Worm (Caenorhabditis elegans): Measurements from ENCODE around the gene Y46H3A.4.
"Not testable (repeated sequence)": the region's sequence is repeated elsewhere in the genome, so short reads cannot be mapped to it uniquely, and the experiment has no call there.

Y46H3A.4 gene

DNA sequence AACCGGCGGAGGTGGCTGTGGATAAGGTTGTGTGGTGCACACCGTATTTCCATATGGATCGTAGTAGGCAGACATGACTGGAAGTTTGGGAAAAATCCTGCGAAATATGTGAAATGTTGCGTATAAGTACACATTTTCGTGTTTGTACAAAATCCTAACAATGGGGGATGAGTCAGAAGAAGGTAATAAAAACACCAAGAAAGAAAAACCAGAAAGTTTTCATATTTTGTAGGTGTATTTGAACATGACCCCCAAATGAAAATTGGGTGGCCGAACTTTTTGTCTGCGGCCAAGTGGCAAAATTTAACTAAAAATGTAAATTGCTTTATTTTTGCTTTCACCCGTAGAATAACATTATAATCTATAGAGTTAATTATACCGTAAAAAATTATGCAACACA, at the start of gene Y46H3A.4:
Gene Y46H3A.4 (minus strand): TSS at position 101 of the 400 bp plus-strand sequence.
- no peak for TF ChIP-seq unc-62 (GFP tag; optimal IDR thresholded peaks at IDR 0.05 in 1 of 2)
- no peak for TF ChIP-seq unc-62 (tag; optimal IDR thresholded peaks at IDR 0.05)
- no peak for TF ChIP-seq nhr-111 (GFP tag; optimal IDR thresholded peaks at IDR 0.05)
- TF ChIP-seq lsy-2 (tag; optimal IDR thresholded peaks at IDR 0.05): no peak
- TF ChIP-seq ceh-44 (GFP tag; IDR thresholded peaks at IDR 0.05): no peak
- no peak for TF ChIP-seq daf-12 (tag; optimal IDR thresholded peaks at IDR 0.05)
- TF ChIP-seq ztf-7 (tag; optimal IDR thresholded peaks at IDR 0.05): no peak
- no peak for TF ChIP-seq lin-38 (GFP tag; IDR thresholded peaks at IDR 0.05)
- TF ChIP-seq Y48G9A.11 (GFP tag; IDR thresholded peaks at IDR 0.05): no peak
- no peak for TF ChIP-seq mdt-29 (GFP tag; IDR thresholded peaks at IDR 0.05)

DNA sequence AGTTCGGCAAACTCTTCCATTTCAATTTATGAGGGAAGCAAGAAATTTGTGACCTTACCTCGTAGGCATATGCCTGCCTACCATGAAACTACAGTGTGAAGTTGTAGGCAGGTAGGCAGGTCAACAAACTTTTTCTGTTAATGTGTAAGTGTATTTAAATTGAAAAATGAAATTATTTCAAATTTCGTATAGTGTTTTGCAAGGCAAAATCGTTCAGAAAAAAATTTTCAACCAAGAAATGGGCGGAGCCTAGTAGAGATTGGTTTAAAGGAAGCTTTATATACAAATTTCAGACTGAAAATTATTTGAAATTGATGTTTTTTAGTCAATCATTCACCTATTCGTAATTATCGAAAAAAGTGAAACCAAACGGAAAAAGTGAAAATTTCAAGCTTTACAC, 46.9 kb upstream of the Y46H3A.4 start:
- no peak for TF ChIP-seq hmg-1.1 (GFP tag; IDR thresholded peaks at IDR 0.05)
- TF ChIP-seq daf-19 (GFP tag; conservative IDR thresholded peaks at IDR 0.05): no peak
- TF ChIP-seq vab-7 (GFP tag; IDR thresholded peaks at IDR 0.05): no peak
- peak in 1 of 2 experiments; percentile 83 for TF ChIP-seq unc-62 (GFP tag; optimal IDR thresholded peaks at IDR 0.05 in 1 of 2)
- TF ChIP-seq unc-62 (tag; optimal IDR thresholded peaks at IDR 0.05): no peak
- TF ChIP-seq snpc-1.2 (GFP tag; IDR thresholded peaks at IDR 0.05): no peak

DNA sequence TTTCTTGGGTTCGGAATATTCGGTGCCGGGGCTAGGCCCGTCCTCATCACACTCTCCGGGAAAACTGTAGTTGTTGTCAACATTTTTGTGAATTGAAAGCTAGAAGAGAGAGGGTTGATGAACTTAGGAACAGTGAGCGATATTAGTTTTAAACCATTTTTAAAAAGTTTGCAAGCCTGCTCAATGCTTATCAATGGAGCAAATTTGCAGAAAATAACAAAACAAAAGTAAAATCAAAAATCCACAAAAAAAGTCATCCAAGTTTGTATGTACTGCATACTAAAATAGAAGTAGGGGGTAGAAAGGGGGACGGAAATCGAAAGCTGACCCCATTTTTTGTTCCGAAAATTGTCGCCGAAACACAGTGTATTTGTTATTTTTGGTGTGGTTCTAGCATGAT, 45.2 kb upstream of the Y46H3A.4 start, which contains the start of gene T10B5.10:
Gene T10B5.10 (minus strand): TSS at position 101 of the 400 bp plus-strand sequence.
- TF ChIP-seq dve-1 (tag; optimal IDR thresholded peaks at IDR 0.05; ENCODE audit: insufficient read depth) (no peak), nhr-41 (GFP tag; IDR thresholded peaks at IDR 0.05) (no peak), snpc-4 (tag; optimal IDR thresholded peaks at IDR 0.05) (no peak), nhr-76 (tag; optimal IDR thresholded peaks at IDR 0.05) (no peak), tra-1 (GFP tag; IDR thresholded peaks at IDR 0.05) (no peak), mes-2 (tag; optimal IDR thresholded peaks at IDR 0.05; ENCODE audit: poor library complexity, severe bottlenecking) (no peak), hif-1 (tag; optimal IDR thresholded peaks at IDR 0.05) (no peak), Y105C5A.15 (GFP tag; IDR thresholded peaks at IDR 0.05) (no peak), mdt-29 (GFP tag; IDR thresholded peaks at IDR 0.05) (no peak)

DNA sequence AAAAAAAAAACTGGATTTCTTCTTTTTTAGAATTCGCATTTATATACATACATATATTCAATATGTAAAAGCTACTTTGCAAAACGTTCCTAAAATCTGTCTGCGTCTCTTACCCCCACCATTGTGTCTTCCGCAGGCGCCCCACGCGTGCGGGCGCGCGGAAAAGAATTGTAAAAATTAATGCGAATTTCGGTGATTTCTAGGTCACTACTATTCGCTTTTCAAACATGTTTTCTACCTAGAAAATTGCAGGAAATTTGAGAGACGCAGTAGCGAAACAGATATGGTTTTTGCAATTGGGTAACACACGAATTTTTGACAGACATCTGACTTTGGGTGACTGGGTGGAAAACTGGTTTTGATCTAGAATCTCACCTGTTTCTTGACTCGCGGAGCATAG, 44.2 kb upstream of the Y46H3A.4 start:
- TF ChIP-seq nhr-28 (tag; optimal IDR thresholded peaks at IDR 0.05) (peak; percentile 13), aha-1 (tag) (peak; percentile 39), hlh-30 (tag; optimal IDR thresholded peaks at IDR 0.05; ENCODE audit: insufficient read depth) (peak; percentile 7), unc-62 (GFP tag; optimal IDR thresholded peaks at IDR 0.05 in 1 of 2) (peak in 1 of 2 experiments; percentile 60), unc-62 (tag; optimal IDR thresholded peaks at IDR 0.05) (no peak), dve-1 (tag; optimal IDR thresholded peaks at IDR 0.05; ENCODE audit: insufficient read depth) (no peak)

DNA sequence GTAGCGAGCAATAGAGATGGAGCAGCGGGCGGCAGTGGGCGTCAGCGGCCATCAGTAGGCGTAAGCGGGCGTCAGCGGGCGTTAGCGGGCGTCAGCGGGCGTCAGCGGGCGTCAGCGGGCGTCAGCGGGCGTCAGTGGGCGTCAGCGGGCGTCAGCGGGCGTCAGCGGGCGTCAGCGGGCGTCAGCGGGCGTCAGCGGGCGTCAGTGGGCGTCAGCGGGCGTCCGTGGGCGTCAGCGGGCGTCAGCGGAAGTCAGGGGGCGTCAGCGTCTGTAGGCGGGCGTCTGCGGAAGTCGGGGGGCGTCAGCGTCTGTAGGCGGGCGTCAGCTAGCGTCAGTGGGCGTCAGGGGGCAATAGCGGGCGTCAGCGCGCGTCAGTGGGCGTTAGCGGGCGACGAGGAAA, 39.1 kb upstream of the Y46H3A.4 start:
- TF ChIP-seq lin-38 (GFP tag; IDR thresholded peaks at IDR 0.05): peak; percentile 14; the same call in 1 of the 2 replicates
- peak; percentile 99 for TF ChIP-seq set-16 (GFP tag; IDR thresholded peaks at IDR 0.05)
- TF ChIP-seq pha-4 (GFP tag; IDR thresholded peaks at IDR 0.05): peak; percentile 63; the same call in 1 of the 2 replicates
- TF ChIP-seq pha-4 (tag; optimal IDR thresholded peaks at IDR 0.05): not testable (repeated sequence)

DNA sequence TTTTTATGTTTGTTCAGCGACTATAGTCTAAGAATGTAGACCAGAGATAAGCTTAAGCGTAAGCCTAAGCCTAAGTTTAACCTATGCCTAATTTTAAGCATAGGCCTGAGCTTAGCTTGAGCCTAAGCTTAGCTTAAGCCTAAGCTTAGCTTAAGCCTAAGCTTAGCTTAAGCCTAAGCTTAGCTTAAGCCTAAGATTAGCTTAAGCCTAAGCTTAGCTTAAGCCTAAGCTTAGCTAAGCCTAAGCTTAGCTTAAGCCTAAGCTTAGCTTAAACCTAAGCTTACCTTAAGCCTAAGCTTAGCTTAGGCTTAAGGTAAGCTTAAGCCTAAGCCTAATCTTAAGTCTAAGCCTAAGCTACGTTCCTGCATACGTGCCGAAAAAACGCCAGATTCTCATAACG, 37.7 kb upstream of the Y46H3A.4 start:
- TF ChIP-seq Y105C5A.15 (GFP tag; IDR thresholded peaks at IDR 0.05) (no peak), ZK337.2 (GFP tag; IDR thresholded peaks at IDR 0.05) (no peak), cey-2 (tag; optimal IDR thresholded peaks at IDR 0.05; ENCODE audit: borderline replicate concordance, insufficient read depth) (no peak), nhr-76 (tag; optimal IDR thresholded peaks at IDR 0.05) (no peak), unc-62 (GFP tag; optimal IDR thresholded peaks at IDR 0.05 in 1 of 2) (peak in 1 of 2 experiments; percentile 8), unc-62 (tag; optimal IDR thresholded peaks at IDR 0.05) (no peak), mdl-1 (tag; optimal IDR thresholded peaks at IDR 0.05) (no peak), zag-1 (tag; optimal IDR thresholded peaks at IDR 0.05) (no peak), lin-1 (GFP tag; IDR thresholded peaks at IDR 0.05) (no peak)
